Fruit fly (Drosophila melanogaster): Measurements from ENCODE around the gene CG3386.

Gene CG3386

DNA sequence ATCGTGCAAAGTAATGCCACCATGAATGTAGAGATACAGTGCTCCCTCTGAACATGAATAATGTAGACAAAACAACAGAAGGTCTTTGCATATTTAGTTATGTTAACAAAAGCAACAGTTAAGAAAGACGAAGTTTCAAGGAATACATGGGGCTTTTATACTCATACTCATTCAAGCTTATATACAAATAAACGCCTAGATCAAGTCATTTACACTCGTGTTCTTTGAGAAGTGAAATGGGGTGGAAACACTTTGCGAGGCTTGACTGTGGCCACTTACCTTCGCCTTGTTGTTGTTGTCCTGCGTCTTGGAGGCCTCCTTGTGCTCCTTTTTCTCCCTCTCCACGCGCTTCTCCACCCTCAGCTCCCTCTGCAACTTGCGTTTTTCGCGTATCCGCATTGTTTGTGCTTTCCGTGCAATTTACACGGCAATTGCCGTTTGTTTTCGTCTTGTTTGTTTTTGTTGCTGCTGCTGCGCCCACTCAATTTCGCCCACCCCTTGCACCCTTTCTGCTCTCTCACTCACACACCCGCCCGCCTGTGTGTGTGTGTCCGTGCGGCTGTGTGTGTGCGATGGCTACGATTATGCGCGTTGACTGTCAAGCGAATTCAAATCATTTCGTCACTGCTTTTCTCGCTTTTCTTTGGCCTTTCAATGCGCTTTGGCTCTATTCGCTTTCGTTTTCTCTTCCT is 2.6 kb upstream of the CG3386 start:
- TF ChIP-seq tj (GFP tag; optimal IDR thresholded peaks at IDR 0.05): peak; percentile 56
- no peak for TF ChIP-seq cic (GFP tag; optimal IDR thresholded peaks at IDR 0.05)
- TF ChIP-seq Hr96 (GFP tag; optimal IDR thresholded peaks at IDR 0.05): peak; percentile 3
- no peak for TF ChIP-seq pad (GFP tag; optimal IDR thresholded peaks at IDR 0.05)
- no peak for TF ChIP-seq cnc (optimal IDR thresholded peaks at IDR 0.05)
- TF ChIP-seq Mnt (GFP tag; optimal IDR thresholded peaks at IDR 0.05): peak; percentile 1
- no peak for TF ChIP-seq CG33017 (tag; optimal IDR thresholded peaks at IDR 0.05)

DNA sequence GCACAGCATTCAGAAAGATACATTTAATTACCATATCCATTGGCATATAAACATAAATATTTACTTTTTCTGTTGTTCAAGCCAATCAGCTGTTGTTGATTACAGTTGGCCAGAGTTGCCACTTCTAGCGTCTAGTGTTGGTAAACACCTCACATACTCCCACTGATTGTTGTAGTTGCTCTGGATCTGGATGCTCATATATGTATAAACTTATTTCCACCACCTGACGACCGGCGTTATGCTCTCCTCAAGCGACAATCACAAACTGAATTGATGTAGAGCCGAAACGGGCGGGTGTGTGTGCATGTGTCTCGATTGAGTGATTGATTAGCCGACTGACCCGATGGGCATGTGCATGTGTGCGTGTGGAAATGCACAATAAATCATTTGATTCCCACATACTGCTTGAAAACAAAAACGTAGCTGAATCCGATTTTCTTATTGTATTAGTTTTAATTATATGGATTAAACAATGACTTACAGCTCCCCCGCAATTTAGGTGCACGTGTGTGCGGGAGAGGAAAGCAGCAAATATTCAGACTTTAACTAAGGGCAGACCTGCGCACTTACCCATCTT is 389 bp downstream of the CG3386 start:
- peak; percentile 57 for TF ChIP-seq CG33017 (tag; optimal IDR thresholded peaks at IDR 0.05)
- peak; percentile 62 for TF ChIP-seq CG12768 (GFP tag; optimal IDR thresholded peaks at IDR 0.05)
- TF ChIP-seq toe (GFP tag; optimal IDR thresholded peaks at IDR 0.05): peak; percentile 42
- peak; percentile 3 for TF ChIP-seq ovo (GFP tag; optimal IDR thresholded peaks at IDR 0.05)
- peak; percentile 81 for TF ChIP-seq Mnt (GFP tag; optimal IDR thresholded peaks at IDR 0.05)
- peak; percentile 41 for TF ChIP-seq cic (GFP tag; optimal IDR thresholded peaks at IDR 0.05)
- no peak for TF ChIP-seq kay (GFP tag; ENCODE audit: borderline replicate concordance)
- peak; percentile 88 for TF ChIP-seq Crg-1 (GFP tag; optimal IDR thresholded peaks at IDR 0.05)
- peak; percentile 15 for TF ChIP-seq tj (GFP tag; optimal IDR thresholded peaks at IDR 0.05)
- TF ChIP-seq CG14711 (tag; optimal IDR thresholded peaks at IDR 0.05): peak; percentile 91
- peak; percentile 66 for TF ChIP-seq CG7101 (tag; optimal IDR thresholded peaks at IDR 0.05)
- TF ChIP-seq CG7045 (GFP tag; optimal IDR thresholded peaks at IDR 0.05): peak; percentile 42
- peak; percentile 47 for TF ChIP-seq pad (GFP tag; optimal IDR thresholded peaks at IDR 0.05)
- TF ChIP-seq CG1620 (GFP tag; optimal IDR thresholded peaks at IDR 0.05): peak; percentile 72
- TF ChIP-seq CG5204 (GFP tag; optimal IDR thresholded peaks at IDR 0.05): peak; percentile 35
- TF ChIP-seq Clk (GFP tag; optimal IDR thresholded peaks at IDR 0.05): no peak
- peak; percentile 34 for TF ChIP-seq CG11617 (GFP tag; optimal IDR thresholded peaks at IDR 0.05)
- TF ChIP-seq bab1 (GFP tag; optimal IDR thresholded peaks at IDR 0.05): no peak
- TF ChIP-seq Hr96 (GFP tag; optimal IDR thresholded peaks at IDR 0.05): no peak
- no peak for TF ChIP-seq cnc (optimal IDR thresholded peaks at IDR 0.05)

DNA sequence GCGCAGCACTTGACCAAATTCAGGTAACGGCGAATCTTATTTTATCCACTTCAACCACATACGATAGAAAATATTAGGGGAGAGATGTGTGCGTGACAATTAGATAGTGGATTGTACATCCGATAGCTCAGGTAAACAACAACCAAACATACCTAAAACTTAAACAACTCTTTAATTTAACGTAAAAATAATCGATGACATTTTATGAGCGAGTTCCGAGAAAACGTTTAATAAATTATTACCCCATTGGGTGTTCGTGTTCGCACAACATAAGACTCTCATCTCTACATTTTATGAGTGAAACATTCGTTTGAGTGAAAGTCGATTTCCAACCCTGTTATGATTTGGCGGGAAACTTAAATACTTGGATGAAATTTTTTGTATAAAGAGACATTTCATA is 2.0 kb downstream of the CG3386 start, which contains the start of gene CG17129:
Gene CG17129, minus strand, starts transcription at position 69 of the 400 bp plus-strand sequence.
- peak; percentile 14 for TF ChIP-seq Mnt (GFP tag; optimal IDR thresholded peaks at IDR 0.05)
- peak; percentile 12 for TF ChIP-seq CG7045 (GFP tag; optimal IDR thresholded peaks at IDR 0.05)
- peak; percentile 15 for TF ChIP-seq CG11617 (GFP tag; optimal IDR thresholded peaks at IDR 0.05)
- TF ChIP-seq pad (GFP tag; optimal IDR thresholded peaks at IDR 0.05): peak; percentile 43
- TF ChIP-seq CG7101 (tag; optimal IDR thresholded peaks at IDR 0.05): peak; percentile 42
- TF ChIP-seq CG5204 (GFP tag; optimal IDR thresholded peaks at IDR 0.05): peak; percentile 35
- TF ChIP-seq CG12768 (GFP tag; optimal IDR thresholded peaks at IDR 0.05): peak; percentile 19
- TF ChIP-seq cnc (optimal IDR thresholded peaks at IDR 0.05): no peak
- TF ChIP-seq cic (GFP tag; optimal IDR thresholded peaks at IDR 0.05): no peak
- no peak for TF ChIP-seq ovo (GFP tag; optimal IDR thresholded peaks at IDR 0.05)
- peak; percentile 48 for TF ChIP-seq bab1 (GFP tag; optimal IDR thresholded peaks at IDR 0.05)
- no peak for TF ChIP-seq kay (GFP tag; ENCODE audit: borderline replicate concordance)
- peak; percentile 75 for TF ChIP-seq Hr96 (GFP tag; optimal IDR thresholded peaks at IDR 0.05)
- peak; percentile 57 for TF ChIP-seq toe (GFP tag; optimal IDR thresholded peaks at IDR 0.05)
- TF ChIP-seq CG1620 (GFP tag; optimal IDR thresholded peaks at IDR 0.05): peak; percentile 39
- TF ChIP-seq CG14711 (tag; optimal IDR thresholded peaks at IDR 0.05): peak; percentile 63
- peak; percentile 10 for TF ChIP-seq Crg-1 (GFP tag; optimal IDR thresholded peaks at IDR 0.05)

DNA sequence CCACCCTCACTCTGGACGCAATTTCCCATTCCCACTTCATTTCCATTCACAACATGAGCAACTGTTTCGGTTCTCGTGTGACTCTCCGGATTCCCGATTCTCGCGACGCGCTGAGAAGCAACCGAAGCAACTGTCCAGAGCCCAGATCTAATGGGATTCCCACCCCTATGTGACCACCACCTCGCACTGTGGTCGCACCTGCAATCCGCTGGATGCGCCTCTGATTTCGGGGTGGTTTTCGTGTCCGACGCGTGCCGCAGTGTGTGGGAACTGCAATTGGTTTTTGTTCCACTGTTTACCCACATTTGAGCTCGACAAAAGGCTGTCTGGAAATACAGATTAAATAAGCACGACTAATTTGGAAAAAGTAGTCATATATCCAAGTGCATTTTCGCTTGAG is 6.4 kb downstream of the CG3386 start:
- TF ChIP-seq CG11617 (GFP tag; optimal IDR thresholded peaks at IDR 0.05) (no peak), Clk (GFP tag; optimal IDR thresholded peaks at IDR 0.05) (no peak), tj (GFP tag; optimal IDR thresholded peaks at IDR 0.05) (no peak), CG14711 (tag; optimal IDR thresholded peaks at IDR 0.05) (no peak), CG7101 (tag; optimal IDR thresholded peaks at IDR 0.05) (no peak), Hr96 (GFP tag; optimal IDR thresholded peaks at IDR 0.05) (no peak), CG12768 (GFP tag; optimal IDR thresholded peaks at IDR 0.05) (no peak), toe (GFP tag; optimal IDR thresholded peaks at IDR 0.05) (no peak), ovo (GFP tag; optimal IDR thresholded peaks at IDR 0.05) (no peak), CG33017 (tag; optimal IDR thresholded peaks at IDR 0.05) (no peak), Mnt (GFP tag; optimal IDR thresholded peaks at IDR 0.05) (no peak), cic (GFP tag; optimal IDR thresholded peaks at IDR 0.05) (no peak), CG5204 (GFP tag; optimal IDR thresholded peaks at IDR 0.05) (no peak), cnc (optimal IDR thresholded peaks at IDR 0.05) (no peak), kay (GFP tag; ENCODE audit: borderline replicate concordance) (no peak), CG1620 (GFP tag; optimal IDR thresholded peaks at IDR 0.05) (no peak), bab1 (GFP tag; optimal IDR thresholded peaks at IDR 0.05) (no peak)

DNA sequence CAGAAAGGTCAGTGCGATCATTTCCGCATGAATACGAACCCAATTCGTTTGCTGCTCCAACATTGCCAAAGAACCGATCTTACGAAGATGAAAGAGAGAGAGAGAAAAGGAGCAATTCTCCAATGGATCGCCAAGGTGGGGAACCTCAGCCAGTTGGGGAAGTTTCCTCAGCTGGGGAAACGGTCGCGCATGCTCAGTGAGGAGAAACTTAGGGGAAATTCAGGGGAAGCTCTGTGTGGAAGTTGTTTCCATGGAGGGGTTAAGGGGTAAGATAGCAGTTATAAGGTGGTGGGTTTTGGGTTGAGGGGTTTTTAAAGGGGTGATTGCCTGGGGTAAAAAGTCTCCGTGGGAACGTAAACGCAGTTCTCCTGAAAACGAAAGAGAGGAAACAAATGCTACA is 8.9 kb downstream of the CG3386 start:
- TF ChIP-seq pad (GFP tag; optimal IDR thresholded peaks at IDR 0.05) (peak; percentile 99), Clk (GFP tag; optimal IDR thresholded peaks at IDR 0.05) (no peak)

DNA sequence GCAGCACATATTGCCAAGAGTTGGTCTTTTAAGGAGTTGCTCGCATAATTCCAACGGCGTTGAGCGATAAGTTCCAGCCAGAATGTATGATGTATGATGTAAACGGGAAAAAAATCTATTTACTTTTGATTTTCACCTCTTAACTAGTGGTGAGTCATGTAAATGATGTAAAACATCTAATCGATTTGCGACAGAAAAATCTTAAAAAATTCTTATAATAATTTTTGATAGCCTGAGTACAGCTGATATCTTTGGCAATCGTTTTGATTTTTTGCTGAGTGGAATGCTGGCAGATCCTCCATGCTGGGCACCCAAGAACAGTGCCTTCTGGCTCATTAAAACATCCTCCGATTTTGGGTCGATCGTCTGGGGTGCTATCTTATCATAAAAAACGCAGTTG is 15.7 kb downstream of the CG3386 start:
- TF ChIP-seq Mnt (GFP tag; optimal IDR thresholded peaks at IDR 0.05) (no peak), cic (GFP tag; optimal IDR thresholded peaks at IDR 0.05) (no peak), CG33017 (tag; optimal IDR thresholded peaks at IDR 0.05) (no peak), kay (GFP tag; ENCODE audit: borderline replicate concordance) (no peak), CG5204 (GFP tag; optimal IDR thresholded peaks at IDR 0.05) (no peak), Clk (GFP tag; optimal IDR thresholded peaks at IDR 0.05) (no peak), CG7045 (GFP tag; optimal IDR thresholded peaks at IDR 0.05) (no peak), Crg-1 (GFP tag; optimal IDR thresholded peaks at IDR 0.05) (no peak), toe (GFP tag; optimal IDR thresholded peaks at IDR 0.05) (no peak), pad (GFP tag; optimal IDR thresholded peaks at IDR 0.05) (no peak), Hr96 (GFP tag; optimal IDR thresholded peaks at IDR 0.05) (no peak), tj (GFP tag; optimal IDR thresholded peaks at IDR 0.05) (no peak), CG11617 (GFP tag; optimal IDR thresholded peaks at IDR 0.05) (no peak), cnc (optimal IDR thresholded peaks at IDR 0.05) (no peak), ovo (GFP tag; optimal IDR thresholded peaks at IDR 0.05) (no peak), bab1 (GFP tag; optimal IDR thresholded peaks at IDR 0.05) (no peak), CG7101 (tag; optimal IDR thresholded peaks at IDR 0.05) (no peak)

Measured in whole organism, adult.